Worm (Caenorhabditis elegans): ENCODE measurements around the gene C16C8.8.

DNA sequence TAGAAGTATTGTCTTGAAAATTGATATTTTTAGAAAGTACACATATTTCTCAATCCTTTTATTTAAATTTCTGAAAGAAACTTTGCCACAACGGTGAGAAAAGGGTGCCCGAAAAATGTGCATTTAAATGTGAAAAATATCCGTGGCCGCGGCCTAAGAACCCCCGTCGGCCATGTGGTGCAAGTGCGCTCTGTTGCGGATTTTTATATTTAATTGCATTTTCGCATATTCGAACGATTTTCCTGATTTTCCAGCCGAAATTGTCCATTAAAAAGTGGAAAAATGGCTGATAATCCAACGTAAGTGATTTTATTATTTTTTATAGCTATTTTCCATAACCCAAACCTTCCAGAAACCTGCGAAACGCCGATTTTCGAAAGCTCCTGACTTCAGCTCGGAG is 20.7 kb upstream of the C16C8.8 start, which contains the start of gene smu-2:
- TF ChIP-seq ama-1 (optimal IDR thresholded peaks at IDR 0.05) (no peak), F13C5.2 (tag; optimal IDR thresholded peaks at IDR 0.05) (no peak), ets-7 (tag; optimal IDR thresholded peaks at IDR 0.05) (no peak), aly-1 (tag; optimal IDR thresholded peaks at IDR 0.05) (no peak)
